Worm (Caenorhabditis elegans) whole organism, mixed stage, embryonic: Measurements from ENCODE around the gene Y56A3A.7.
A peak's percentile ranks its signal among the peaks of the same experiment; 100 is the strongest.

ENCODE experiments used
- bed-3 ChIP-seq: fragments of 200-800 bp; sonication (Bioruptor generic); optimal IDR thresholded peaks from 3 replicates; lab custom pipeline; 2018; ENCODE audit warnings: mild to moderate bottlenecking, missing genetic modification characterization, moderate library complexity, missing compliant biosample characterization
- blmp-1 ChIP-seq: fragments of 150-350 bp; optimal IDR thresholded peaks from 2 replicates; lab custom pipeline; 2014; ENCODE audit warnings: missing biosample characterization, missing genetic modification characterization
- ceh-39 ChIP-seq: fragments of 150-350 bp; optimal IDR thresholded peaks from 2 replicates; lab custom pipeline; 2014; ENCODE audit warnings: missing biosample characterization, missing genetic modification characterization
- ceh-43 ChIP-seq: fragments of 200-800 bp; sonication (Bioruptor generic); optimal IDR thresholded peaks from 2 replicates; lab custom pipeline; 2018; ENCODE audit warnings: mild to moderate bottlenecking, missing genetic modification characterization, moderate library complexity, missing compliant biosample characterization
- ceh-83 ChIP-seq: fragments of 200-800 bp; sonication (Bioruptor generic); optimal IDR thresholded peaks from 2 replicates; lab custom pipeline; 2018; ENCODE audit warnings: mild to moderate bottlenecking, missing genetic modification characterization, missing compliant biosample characterization
- cnd-1 ChIP-seq: fragments of 200-800 bp; sonication (Bioruptor generic); optimal IDR thresholded peaks from 2 replicates; lab custom pipeline; 2018; ENCODE audit warnings: mild to moderate bottlenecking, missing genetic modification characterization, missing compliant biosample characterization
- drap-1 ChIP-seq: fragments of 200-800 bp; sonication (Bioruptor generic); optimal IDR thresholded peaks from 3 replicates; lab custom pipeline; 2018; ENCODE audit warnings: mild to moderate bottlenecking, missing genetic modification characterization, missing compliant biosample characterization
- elt-1 ChIP-seq: sonication (generic microtip); optimal IDR thresholded peaks from 2 replicates; lab custom pipeline; 2017; ENCODE audit warnings: missing genetic modification characterization, mild to moderate bottlenecking, missing compliant biosample characterization, antibody characterized with exemption, moderate library complexity, borderline replicate concordance; ENCODE audit not compliant: insufficient read depth
- ham-2 ChIP-seq: fragments of 200-800 bp; sonication (Bioruptor generic); optimal IDR thresholded peaks from 2 replicates; lab custom pipeline; 2018; ENCODE audit warnings: mild to moderate bottlenecking, missing genetic modification characterization, missing compliant biosample characterization
- hlh-1 ChIP-seq: fragments of 150-350 bp; optimal IDR thresholded peaks from 2 replicates; lab custom pipeline; 2014; ENCODE audit warnings: missing biosample characterization, missing genetic modification reagents, missing genetic modification characterization
- lin-13 ChIP-seq: fragments of 150-350 bp; optimal IDR thresholded peaks from 2 replicates; lab custom pipeline; 2014; ENCODE audit warnings: missing biosample characterization, missing genetic modification characterization
- lin-32 ChIP-seq: fragments of 200-800 bp; sonication (Bioruptor generic); optimal IDR thresholded peaks from 2 replicates; lab custom pipeline; 2018; ENCODE audit warnings: mild to moderate bottlenecking, missing genetic modification characterization, missing compliant biosample characterization
- lsy-2 ChIP-seq: fragments of 150-350 bp; optimal IDR thresholded peaks from 2 replicates; lab custom pipeline; 2014; ENCODE audit warnings: missing biosample characterization, missing genetic modification characterization
- mab-5 ChIP-seq: fragments of 150-350 bp; optimal IDR thresholded peaks from 2 replicates; lab custom pipeline; 2014; ENCODE audit warnings: missing biosample characterization, missing genetic modification characterization
- mep-1 ChIP-seq: fragments of 150-350 bp; optimal IDR thresholded peaks from 2 replicates; lab custom pipeline; 2017; ENCODE audit warnings: missing biosample characterization, missing genetic modification reagents, missing genetic modification characterization, inconsistent platforms
- mls-2 ChIP-seq: sonication (generic microtip); optimal IDR thresholded peaks from 2 replicates; lab custom pipeline; 2016; ENCODE audit warnings: mild to moderate bottlenecking, missing genetic modification characterization, moderate library complexity, missing compliant biosample characterization
- nhr-2 ChIP-seq: fragments of 150-350 bp; optimal IDR thresholded peaks from 2 replicates; lab custom pipeline; 2014; ENCODE audit warnings: missing biosample characterization, missing genetic modification characterization
- nhr-28 ChIP-seq: fragments of 150-350 bp; optimal IDR thresholded peaks from 2 replicates; lab custom pipeline; 2014; ENCODE audit warnings: missing biosample characterization, missing genetic modification characterization
- nhr-76 ChIP-seq: sonication (generic microtip); optimal IDR thresholded peaks from 2 replicates; lab custom pipeline; 2017; ENCODE audit warnings: missing biosample characterization, missing genetic modification characterization
- pha-4 ChIP-seq: fragments of 150-350 bp; optimal IDR thresholded peaks from 2 replicates; lab custom pipeline; 2018; ENCODE audit warnings: missing biosample characterization, missing genetic modification reagents, missing genetic modification characterization
- sem-2 ChIP-seq: fragments of 200-800 bp; sonication (Bioruptor generic); optimal IDR thresholded peaks from 2 replicates; lab custom pipeline; 2018; ENCODE audit warnings: mild to moderate bottlenecking, missing genetic modification characterization, missing compliant biosample characterization
- snpc-4 ChIP-seq: fragments of 150-350 bp; optimal IDR thresholded peaks from 2 replicates; lab custom pipeline; 2014; ENCODE audit warnings: missing biosample characterization, missing genetic modification characterization
- tbx-8 ChIP-seq: fragments of 200-800 bp; sonication (Bioruptor generic); optimal IDR thresholded peaks from 2 replicates; lab custom pipeline; 2018; ENCODE audit warnings: mild to moderate bottlenecking, missing genetic modification characterization, moderate library complexity, missing compliant biosample characterization
- unc-120 ChIP-seq: sonication (generic microtip); optimal IDR thresholded peaks from 2 replicates; lab custom pipeline; 2017; ENCODE audit warnings: missing genetic modification characterization, missing compliant biosample characterization; ENCODE audit not compliant: poor library complexity, severe bottlenecking
- unc-39 ChIP-seq: fragments of 150-350 bp; optimal IDR thresholded peaks from 2 replicates; lab custom pipeline; 2014; ENCODE audit warnings: missing biosample characterization, missing genetic modification characterization
- unc-62 ChIP-seq: fragments of 150-350 bp; optimal IDR thresholded peaks from 2 replicates; lab custom pipeline; 2014; ENCODE audit warnings: missing biosample characterization, missing genetic modification reagents, missing genetic modification characterization
- zip-8 ChIP-seq: fragments of 150-350 bp; optimal IDR thresholded peaks from 2 replicates; lab custom pipeline; 2014; ENCODE audit warnings: missing biosample characterization, missing genetic modification characterization
- ztf-11 ChIP-seq: fragments of 150-350 bp; optimal IDR thresholded peaks from 2 replicates; lab custom pipeline; 2014; ENCODE audit warnings: missing biosample characterization, missing genetic modification characterization

The Y56A3A.7 gene

ce11 chrIII:11946973-11947372 lies at the start of gene Y56A3A.7:
TSS of gene Y56A3A.7 (minus strand) at chrIII:11947019.
- TF ChIP-seq lin-13 (tag; lab: Kevin White, UChicago) (no peak), lsy-2 (tag; lab: Kevin White, UChicago) (no peak), hlh-1 (tag; lab: Kevin White, UChicago) (no peak), unc-120 (tag; lab: Kevin White, UChicago) (no peak), sem-2 (GFP tag; lab: Kevin White, UChicago) (no peak), tbx-8 (GFP tag; lab: Kevin White, UChicago) (no peak), blmp-1 (tag; lab: Kevin White, UChicago) (no peak), ham-2 (no peak)

- no peak for TF ChIP-seq unc-62 (GFP tag; lab: Kevin White, UChicago)
- TF ChIP-seq mab-5 (tag; lab: Kevin White, UChicago), result no peak
- no peak for TF ChIP-seq ceh-39 (tag; lab: Kevin White, UChicago)
- TF ChIP-seq, all 35 proteins: peak for 0
Measured at ce11 chrIII:11995783-11996182, 49.0 kb upstream of the Y56A3A.7 start.

ce11 chrIII:11991654-11992292 lies 45.0 kb upstream of the Y56A3A.7 start:
- TF ChIP-seq nhr-2, result no peak
- TF ChIP-seq zip-8 (tag; lab: Kevin White, UChicago), result no peak
- TF ChIP-seq cnd-1 (tag; lab: Kevin White, UChicago), result no peak
- no peak for TF ChIP-seq lsy-2 (tag; lab: Kevin White, UChicago)
- TF ChIP-seq nhr-28, result no peak
- TF ChIP-seq mls-2, result no peak
- TF ChIP-seq hlh-1 (tag; lab: Kevin White, UChicago), result no peak
- no peak for TF ChIP-seq ceh-83 (GFP tag; lab: Kevin White, UChicago)
- no peak for TF ChIP-seq bed-3 (GFP tag; lab: Kevin White, UChicago)
- no peak for TF ChIP-seq ceh-39 (tag; lab: Kevin White, UChicago)
- TF ChIP-seq unc-39 (tag; lab: Kevin White, UChicago), result no peak
- TF ChIP-seq nhr-76 (tag; lab: Kevin White, UChicago), result no peak
- TF ChIP-seq mep-1 (tag; lab: Kevin White, UChicago), result no peak
- TF ChIP-seq pha-4 (tag; lab: Kevin White, UChicago), result no peak
- TF ChIP-seq blmp-1 (tag; lab: Kevin White, UChicago), result no peak
- TF ChIP-seq tbx-8 (GFP tag; lab: Kevin White, UChicago), result no peak

DNA sequence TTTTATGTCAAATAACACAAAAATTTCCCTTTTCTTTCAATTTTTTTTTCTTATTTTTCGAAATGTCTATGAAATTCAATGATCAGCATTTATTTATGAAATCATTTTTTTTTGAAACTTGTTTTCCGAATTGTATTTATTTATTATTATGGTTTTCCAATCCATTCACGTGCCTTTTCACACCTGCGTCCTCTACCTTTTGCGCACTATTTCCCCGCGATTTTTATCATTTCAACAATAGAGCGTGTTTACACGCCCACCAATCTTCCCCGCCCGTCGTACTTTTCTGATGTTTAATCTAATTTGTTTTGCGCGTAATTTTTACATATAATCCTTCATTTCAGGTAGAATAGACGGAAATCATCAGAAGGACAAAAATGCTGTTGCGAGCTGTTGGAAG lies 43.0 kb upstream of the Y56A3A.7 start, which contains the start of gene wah-1:
TSS of gene wah-1 (plus strand) at position 345 of the 400 bp plus-strand sequence.
- TF ChIP-seq tbx-8 (GFP tag; lab: Kevin White, UChicago) (no peak), mep-1 (tag; lab: Kevin White, UChicago) (peak; percentile 9)

ce11 chrIII:11985066-11985465 lies 38.2 kb upstream of the Y56A3A.7 start:
- TF ChIP-seq ham-2 (no peak), mep-1 (tag; lab: Kevin White, UChicago) (no peak), lin-32 (no peak), mls-2 (no peak), ceh-43 (GFP tag; lab: Kevin White, UChicago) (no peak), ztf-11 (no peak), zip-8 (tag; lab: Kevin White, UChicago) (no peak), drap-1 (GFP tag; lab: Kevin White, UChicago) (no peak)

DNA sequence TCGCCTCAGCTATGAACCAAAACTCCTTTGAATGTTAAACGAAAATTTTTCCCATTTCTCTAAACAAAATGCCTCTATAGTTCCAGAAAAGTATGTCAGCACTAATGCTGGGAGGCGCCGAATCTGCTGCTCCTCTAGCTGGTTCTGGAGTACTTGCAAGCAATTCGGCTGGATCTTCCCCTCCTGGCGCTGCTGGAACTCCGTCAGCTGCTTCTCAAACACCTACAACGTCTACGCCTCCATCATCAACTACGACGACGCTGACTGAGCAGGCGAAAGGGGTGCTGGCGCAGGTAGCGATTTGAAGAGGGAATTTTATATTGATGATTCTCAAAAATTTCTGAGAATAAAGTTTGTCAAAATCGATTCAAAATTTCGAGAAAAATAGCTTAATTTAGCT lies 35.7 kb upstream of the Y56A3A.7 start:
- no peak for TF ChIP-seq ham-2
- no peak for TF ChIP-seq zip-8 (tag; lab: Kevin White, UChicago)
- TF ChIP-seq pha-4 (tag; lab: Kevin White, UChicago), result no peak
- no peak for TF ChIP-seq bed-3 (GFP tag; lab: Kevin White, UChicago)
- TF ChIP-seq ceh-43 (GFP tag; lab: Kevin White, UChicago), result no peak
- no peak for TF ChIP-seq unc-62 (GFP tag; lab: Kevin White, UChicago)
- no peak for TF ChIP-seq unc-39 (tag; lab: Kevin White, UChicago)
- TF ChIP-seq snpc-4 (tag; lab: Kevin White, UChicago), result no peak
- no peak for TF ChIP-seq lin-13 (tag; lab: Kevin White, UChicago)
- TF ChIP-seq elt-1 (tag; lab: Kevin White, UChicago), result no peak
- TF ChIP-seq ztf-11, result no peak
